Worm (Caenorhabditis elegans): ENCODE results near the gene hil-1.

Gene hil-1

ce11 chrV:15000055-15000704, 50.6 kb downstream of the hil-1 start, which contains the start of gene rps-16 (continued):
- TF ChIP-seq egl-43 (GFP tag; IDR thresholded peaks at IDR 0.05) (peak; percentile 49; the same call in 1 of the 2 replicates), aha-1 (tag) (peak; percentile 90), nhr-77 (tag; optimal IDR thresholded peaks at IDR 0.05) (no peak), pqm-1 (tag; optimal IDR thresholded peaks at IDR 0.05) (no peak), hlh-30 (tag; optimal IDR thresholded peaks at IDR 0.05; ENCODE audit: insufficient read depth) (no peak), Y75B8A.6 (GFP tag; IDR thresholded peaks at IDR 0.05) (no peak), ctbp-1 (GFP tag; IDR thresholded peaks at IDR 0.05) (peak; percentile 65; the same call in 1 of the 2 replicates), gei-8 (GFP tag; optimal IDR thresholded peaks at IDR 0.05) (no peak), ceh-32 (tag; optimal IDR thresholded peaks at IDR 0.05; ENCODE audit: poor library complexity) (no peak), mep-1 (tag; optimal IDR thresholded peaks at IDR 0.05) (no peak), F37D6.2 (tag; optimal IDR thresholded peaks at IDR 0.05) (no peak), ces-1 (GFP tag; optimal IDR thresholded peaks at IDR 0.05) (no peak), rbr-2 (tag; optimal IDR thresholded peaks at IDR 0.05) (no peak)

- no peak for TF ChIP-seq egl-43 (GFP tag; IDR thresholded peaks at IDR 0.05)
- peak; percentile 99 for TF ChIP-seq aha-1 (tag)
- peak; percentile 90 for TF ChIP-seq set-16 (GFP tag; IDR thresholded peaks at IDR 0.05)
- TF ChIP-seq hlh-11 (tag; optimal IDR thresholded peaks at IDR 0.05): no peak
Measured at ce11 chrV:15001536-15001935, 52.0 kb downstream of the hil-1 start.

- TF ChIP-seq ztf-11 (tag; optimal IDR thresholded peaks at IDR 0.05) (no peak), fos-1 (tag; optimal IDR thresholded peaks at IDR 0.05) (no peak), mxl-3 (GFP tag; optimal IDR thresholded peaks at IDR 0.05) (peak; percentile 78), spr-1 (tag; optimal IDR thresholded peaks at IDR 0.05) (peak; percentile 71), mep-1 (tag; optimal IDR thresholded peaks at IDR 0.05) (peak; percentile 96), set-16 (GFP tag; IDR thresholded peaks at IDR 0.05) (no peak), egl-43 (GFP tag; IDR thresholded peaks at IDR 0.05) (0 out of 2 replicates have a peak, but pooled peaks have one; percentile 45), dmd-9 (GFP tag; IDR thresholded peaks at IDR 0.05) (peak; percentile 78; the same call in 1 of the 2 replicates), ceh-20 (GFP tag; IDR thresholded peaks at IDR 0.05) (peak; percentile 86), unc-130 (GFP tag; optimal IDR thresholded peaks at IDR 0.05) (peak; percentile 94), egl-27 (tag; optimal IDR thresholded peaks at IDR 0.05) (peak; percentile 54), skn-1 (tag; optimal IDR thresholded peaks at IDR 0.05) (no peak), lir-3 (tag; optimal IDR thresholded peaks at IDR 0.05) (no peak), lin-29 (GFP tag; IDR thresholded peaks at IDR 0.05) (no peak), zip-11 (GFP tag; IDR thresholded peaks at IDR 0.05) (no peak), ctbp-1 (GFP tag; IDR thresholded peaks at IDR 0.05) (peak; percentile 72), lin-13 (GFP tag; optimal IDR thresholded peaks at IDR 0.05) (peak; percentile 86), dpl-1 (GFP tag; optimal IDR thresholded peaks at IDR 0.05) (peak; percentile 81), mdl-1 (tag; optimal IDR thresholded peaks at IDR 0.05) (peak in 1 of 2 experiments; percentile 28), nhr-42 (GFP tag; IDR thresholded peaks at IDR 0.05) (peak; percentile 89; the same call in 1 of the 2 replicates), nhr-6 (tag; optimal IDR thresholded peaks at IDR 0.05) (peak; percentile 95), T20F7.1 (GFP tag; optimal IDR thresholded peaks at IDR 0.05) (peak; percentile 91), R02D3.7 (tag; optimal IDR thresholded peaks at IDR 0.05) (no peak), mdt-29 (GFP tag; IDR thresholded peaks at IDR 0.05) (0 out of 2 replicates have a peak, but pooled peaks have one; percentile 33), lin-39 (tag; optimal IDR thresholded peaks at IDR 0.05) (no peak), duxl-1 (tag; optimal IDR thresholded peaks at IDR 0.05; ENCODE audit: poor library complexity) (peak; percentile 62), madf-9 (GFP tag; conservative IDR thresholded peaks at IDR 0.05) (no peak), nhr-11 (tag; optimal IDR thresholded peaks at IDR 0.05) (peak; percentile 91), mes-2 (tag; optimal IDR thresholded peaks at IDR 0.05; ENCODE audit: poor library complexity, severe bottlenecking) (peak; percentile 96), T26A8.4 (GFP tag; IDR thresholded peaks at IDR 0.05) (peak; percentile 71; the same call in 1 of the 2 replicates), arid-1 (GFP tag; conservative IDR thresholded peaks at IDR 0.05) (0 out of 2 replicates have a peak, but pooled peaks have one; percentile 55), F49E8.2 (tag; optimal IDR thresholded peaks at IDR 0.05; ENCODE audit: borderline replicate concordance) (peak; percentile 48), cey-2 (tag; optimal IDR thresholded peaks at IDR 0.05; ENCODE audit: borderline replicate concordance, insufficient read depth) (no peak)
Measured at ce11 chrV:15002184-15002690, 52.7 kb downstream of the hil-1 start, which contains the start of the genes fib-1 and mut-15. fib-1 (minus strand) TSS chrV:15002223. mut-15 (plus strand) TSS chrV:15002543.

Measured in whole organism, L4 larva.